Worm (Caenorhabditis elegans): ENCODE measurements around the gene K08H2.10.

DNA sequence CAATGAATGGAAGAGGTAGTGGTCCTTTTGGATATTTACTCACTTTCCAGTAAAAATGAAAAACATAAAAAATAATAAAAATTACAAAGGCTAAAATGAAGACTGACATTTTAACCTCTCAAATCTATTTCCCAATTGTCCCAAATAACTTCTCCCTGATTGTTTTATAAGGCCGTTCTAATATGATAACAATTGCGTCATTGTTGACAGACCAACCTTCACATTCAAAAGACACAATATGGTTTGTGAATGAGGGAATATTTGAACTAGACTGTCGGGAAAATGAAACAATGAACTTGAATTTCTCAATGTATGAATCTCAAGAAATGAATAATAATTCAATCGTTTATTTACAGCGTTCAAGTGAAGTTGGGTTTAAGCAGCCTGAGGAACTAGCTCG, 9.6 kb downstream of the K08H2.10 start, which contains the start of gene cyp-14A1:
- no peak for TF ChIP-seq skn-1 (tag; optimal IDR thresholded peaks at IDR 0.05)
- peak in 3 of 6 experiments; percentile 35 to 56 (median 48) for TF ChIP-seq elt-3 (tag; optimal IDR thresholded peaks at IDR 0.05)
